Worm (Caenorhabditis elegans): Measurements from ENCODE around the gene C08B6.2.
A peak's percentile ranks its signal among the peaks of the same experiment; 100 is the strongest.

The C08B6.2 gene

ce11 chrV:10124799-10125548 is 19.5 kb downstream of the C08B6.2 start, which contains the start of gene C08B6.10:
Gene C08B6.10, plus strand, starts transcription at chrV:10125498.
- TF ChIP-seq attf-6 (GFP tag; IDR thresholded peaks at IDR 0.05) (no peak), madf-6 (GFP tag; IDR thresholded peaks at IDR 0.05) (no peak), ztf-22 (GFP tag; optimal IDR thresholded peaks at IDR 0.05) (no peak), lir-1 (GFP tag; conservative IDR thresholded peaks at IDR 0.05) (no peak), F55B11.4 (tag; optimal IDR thresholded peaks at IDR 0.05; ENCODE audit: borderline replicate concordance, insufficient read depth) (no peak), cebp-1 (GFP tag; IDR thresholded peaks at IDR 0.05) (no peak), cebp-1 (tag; optimal IDR thresholded peaks at IDR 0.05) (no peak), rec-8 (tag; optimal IDR thresholded peaks at IDR 0.05) (no peak), D2030.7 (GFP tag; IDR thresholded peaks at IDR 0.05) (no peak), ztf-28 (GFP tag; IDR thresholded peaks at IDR 0.05) (no peak), F22D6.2 (tag; optimal IDR thresholded peaks at IDR 0.05) (no peak), madf-8 (GFP tag; conservative IDR thresholded peaks at IDR 0.05) (no peak), lin-54 (GFP tag; optimal IDR thresholded peaks at IDR 0.05) (no peak), tbp1 (GFP tag; optimal IDR thresholded peaks at IDR 0.05) (no peak), aptf-3 (GFP tag; IDR thresholded peaks at IDR 0.05) (no peak)

ce11 chrV:10130195-10130594 is 24.7 kb downstream of the C08B6.2 start, which contains the start of gene aos-1:
Gene aos-1, minus strand, starts transcription at chrV:10130295.
- TF ChIP-seq ztf-6 (GFP tag; IDR thresholded peaks at IDR 0.05) (no peak), die-1 (tag; optimal IDR thresholded peaks at IDR 0.05) (no peak), bed-1 (GFP tag; IDR thresholded peaks at IDR 0.05) (no peak), unc-130 (GFP tag; optimal IDR thresholded peaks at IDR 0.05) (no peak), nhr-90 (tag; optimal IDR thresholded peaks at IDR 0.05) (no peak), hsf-1 (GFP tag; IDR thresholded peaks at IDR 0.05) (no peak), lin-40 (tag; optimal IDR thresholded peaks at IDR 0.05) (no peak), B0035.1 (tag; optimal IDR thresholded peaks at IDR 0.05) (no peak), hmg-20 (GFP tag; IDR thresholded peaks at IDR 0.05) (no peak), ceh-40 (GFP tag; IDR thresholded peaks at IDR 0.05) (no peak), rec-8 (tag; optimal IDR thresholded peaks at IDR 0.05) (no peak)

- TF ChIP-seq F57A8.1 (GFP tag; optimal IDR thresholded peaks at IDR 0.05) = no peak
- peak; percentile 64 for TF ChIP-seq zfh-2 (GFP tag; conservative IDR thresholded peaks at IDR 0.05)
- TF ChIP-seq unc-130 (GFP tag; optimal IDR thresholded peaks at IDR 0.05) = no peak
- TF ChIP-seq aptf-3 (GFP tag; IDR thresholded peaks at IDR 0.05) = no peak
- TF ChIP-seq pha-4 (tag; optimal IDR thresholded peaks at IDR 0.05) = no peak
Measured at ce11 chrV:10133277-10133676, 27.8 kb downstream of the C08B6.2 start.

DNA sequence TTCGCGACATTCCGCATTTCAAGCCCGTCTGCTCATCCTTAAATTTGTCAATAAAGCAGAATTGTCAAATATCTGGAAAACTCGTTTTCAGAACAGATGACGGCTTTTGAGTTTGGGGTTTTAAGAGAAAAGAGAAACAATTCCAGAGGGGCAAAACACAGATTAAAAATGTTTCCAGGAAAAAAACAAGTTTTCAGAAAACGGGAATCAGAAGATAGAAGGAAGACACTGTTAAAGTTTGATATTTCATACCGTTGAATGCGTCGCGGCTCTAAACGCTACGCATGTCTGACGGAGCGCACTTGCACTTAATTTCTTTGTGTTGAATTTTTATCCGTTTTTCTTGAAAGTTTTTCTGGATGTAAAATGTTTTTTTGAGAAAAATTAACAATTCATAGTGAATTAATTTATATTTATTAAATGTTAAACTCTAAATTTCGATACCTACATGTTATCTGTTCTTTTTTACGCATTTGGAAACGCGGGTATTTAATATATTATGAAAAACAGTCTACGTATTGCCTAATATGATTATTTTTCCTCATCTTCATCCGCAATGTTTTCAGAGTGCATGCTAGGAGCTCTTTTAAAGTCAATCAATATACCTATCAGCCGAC is 28.7 kb downstream of the C08B6.2 start, which contains the start of the genes C08B6.18, wdr-20 and C08B6.8:
C08B6.18 (minus strand) TSS at position 51 of the 617 bp plus-strand sequence.
wdr-20 (minus strand) TSS at position 82 of the 617 bp plus-strand sequence.
C08B6.8 (plus strand) TSS at position 567 of the 617 bp plus-strand sequence.
- TF ChIP-seq madf-3 (GFP tag; IDR thresholded peaks at IDR 0.05) (peak; percentile 89), bed-2 (GFP tag; IDR thresholded peaks at IDR 0.05) (no peak), snpc-4 (GFP tag; optimal IDR thresholded peaks at IDR 0.05) (no peak), snpc-4 (tag; optimal IDR thresholded peaks at IDR 0.05) (peak in 1 of 4 experiments; percentile 35), ZK185.1 (tag; optimal IDR thresholded peaks at IDR 0.05; ENCODE audit: poor library complexity, severe bottlenecking) (no peak)

Data from whole organism, young adult.